Fruit fly (Drosophila melanogaster) whole organism, embryonic: ENCODE measurements around the gene Uba2.

Experiments
- Aef1 ChIP-seq: fragments of 200-800 bp; sonication (Bioruptor generic); IDR thresholded peaks from 3 replicates; pipeline ENCODE4 v1.3.6; 2022; ENCODE audit warnings: missing biosample characterization, missing genetic modification characterization
- Atf-2 ChIP-seq: fragments of 200-800 bp; sonication (Bioruptor generic); optimal IDR thresholded peaks from 2 replicates; lab custom pipeline; 2016; ENCODE audit warnings: missing biosample characterization, missing genetic modification characterization
- B-H2 ChIP-seq: fragments of 200-800 bp; sonication (Bioruptor generic); optimal IDR thresholded peaks from 2 replicates; lab custom pipeline; 2018; ENCODE audit warnings: missing biosample characterization, mild to moderate bottlenecking, missing genetic modification characterization
- Bgb ChIP-seq: fragments of 200-800 bp; sonication (Bioruptor generic); IDR thresholded peaks from 2 replicates; pipeline ENCODE4 v1.3.6; 2022; ENCODE audit warnings: missing biosample characterization, missing genetic modification characterization; ENCODE audit not compliant: partially characterized antibody
- CG10366 ChIP-seq: fragments of 200-800 bp; sonication (Bioruptor generic); IDR thresholded peaks from 2 replicates; pipeline ENCODE4 v1.3.6; 2022; ENCODE audit warnings: missing biosample characterization, missing genetic modification characterization
- CG11504 ChIP-seq: fragments of 200-800 bp; sonication (Bioruptor generic); optimal IDR thresholded peaks from 3 replicates; lab custom pipeline; 2019; ENCODE audit warnings: missing biosample characterization, mild to moderate bottlenecking, missing genetic modification characterization, moderate library complexity
- CG15479 ChIP-seq: fragments of 200-800 bp; sonication (Bioruptor generic); optimal IDR thresholded peaks from 3 replicates; lab custom pipeline; 2019; ENCODE audit warnings: missing biosample characterization, mild to moderate bottlenecking, missing genetic modification characterization, moderate library complexity
- CG16815 ChIP-seq: fragments of 200-800 bp; sonication (Bioruptor generic); optimal IDR thresholded peaks from 3 replicates; lab custom pipeline; 2017; ENCODE audit warnings: missing biosample characterization, mild to moderate bottlenecking, missing genetic modification characterization
- CG16863 ChIP-seq: fragments of 200-800 bp; sonication (Bioruptor generic); optimal IDR thresholded peaks from 3 replicates; lab custom pipeline; 2016; ENCODE audit warnings: missing biosample characterization, missing genetic modification characterization
- CG18476 ChIP-seq: fragments of 200-800 bp; sonication (Bioruptor generic); optimal IDR thresholded peaks from 2 replicates; lab custom pipeline; 2016; ENCODE audit warnings: missing biosample characterization, mild to moderate bottlenecking, missing genetic modification characterization
- CG2120 ChIP-seq: fragments of 200-800 bp; sonication (Bioruptor generic); optimal IDR thresholded peaks from 3 replicates; lab custom pipeline; 2016; ENCODE audit warnings: missing biosample characterization, missing genetic modification characterization
- CG2199 ChIP-seq: fragments of 200-800 bp; sonication (Bioruptor generic); IDR thresholded peaks from 3 replicates; pipeline ENCODE4 v1.3.6; 2022; ENCODE audit warnings: missing biosample characterization, missing genetic modification characterization
- CG31224 ChIP-seq: fragments of 200-800 bp; sonication (Bioruptor generic); IDR thresholded peaks from 2 replicates; pipeline ENCODE4 v1.3.6; 2022; ENCODE audit warnings: missing biosample characterization, missing genetic modification characterization
- CG32772 ChIP-seq: fragments of 200-800 bp; sonication (Bioruptor generic); IDR thresholded peaks from 2 replicates; pipeline ENCODE4 v1.3.6; 2022; ENCODE audit warnings: missing biosample characterization, missing genetic modification characterization
- CG3995 ChIP-seq: fragments of 200-800 bp; sonication (Bioruptor generic); optimal IDR thresholded peaks from 3 replicates; lab custom pipeline; 2016; ENCODE audit warnings: missing biosample characterization, missing genetic modification characterization
- CG4820 ChIP-seq: fragments of 200-800 bp; sonication (Bioruptor generic); optimal IDR thresholded peaks from 3 replicates; lab custom pipeline; 2016; ENCODE audit warnings: missing biosample characterization, missing genetic modification characterization
- CG5953 ChIP-seq: fragments of 200-800 bp; sonication (Bioruptor generic); IDR thresholded peaks from 2 replicates; pipeline ENCODE4 v1.3.6; 2022; ENCODE audit warnings: missing biosample characterization, missing genetic modification characterization
- CG7963 ChIP-seq: fragments of 200-800 bp; sonication (Bioruptor generic); IDR thresholded peaks from 3 replicates; pipeline ENCODE4 v1.3.6; 2022; ENCODE audit warnings: missing biosample characterization, missing genetic modification characterization; ENCODE audit not compliant: partially characterized antibody
- CG8089 ChIP-seq: fragments of 200-800 bp; sonication (Bioruptor generic); optimal IDR thresholded peaks from 3 replicates; lab custom pipeline; 2016; ENCODE audit warnings: missing biosample characterization, missing genetic modification characterization
- CG8924 ChIP-seq: fragments of 200-800 bp; optimal IDR thresholded peaks from 3 replicates; lab custom pipeline; 2019; ENCODE audit warnings: missing biosample characterization, mild to moderate bottlenecking, missing genetic modification characterization, moderate library complexity
- Chrac-16 ChIP-seq: fragments of 200-800 bp; sonication (Bioruptor generic); optimal IDR thresholded peaks from 3 replicates; lab custom pipeline; 2016; ENCODE audit warnings: missing biosample characterization, missing genetic modification characterization
- Dll ChIP-seq: fragments of 200-800 bp; sonication (Bioruptor generic); IDR thresholded peaks from 4 replicates; pipeline ENCODE4 v1.3.6; 2022; ENCODE audit warnings: missing biosample characterization, missing genetic modification characterization; ENCODE audit not compliant: partially characterized antibody
- Fer1 ChIP-seq: fragments of 200-800 bp; sonication (Bioruptor generic); optimal IDR thresholded peaks from 2 replicates; lab custom pipeline; 2017; ENCODE audit warnings: missing biosample characterization, mild to moderate bottlenecking, missing genetic modification characterization
- HHEX ChIP-seq: fragments of 200-800 bp; sonication (Bioruptor generic); optimal IDR thresholded peaks from 3 replicates; lab custom pipeline; 2017; ENCODE audit warnings: missing biosample characterization, mild to moderate bottlenecking, missing genetic modification characterization, missing genetic modification reagents
- Hr51 ChIP-seq, 2 experiments: fragments of 200-800 bp; sonication (Bioruptor generic); optimal IDR thresholded peaks; 2 replicates in 1 of 2; 3 replicates in 1 of 2; lab custom pipeline; 2016 to 2018; ENCODE audit warnings: missing biosample characterization in 2 of 2, missing genetic modification characterization in 2 of 2, mild to moderate bottlenecking in 1 of 2, moderate library complexity in 1 of 2
- Lhr ChIP-seq: fragments of 200-800 bp; sonication (Bioruptor generic); optimal IDR thresholded peaks from 3 replicates; lab custom pipeline; 2017; ENCODE audit warnings: mild to moderate bottlenecking, missing biosample characterization, missing genetic modification reagents, missing genetic modification characterization
- Mad ChIP-seq: fragments of 200-800 bp; sonication (Bioruptor generic); optimal IDR thresholded peaks from 2 replicates; lab custom pipeline; 2016; ENCODE audit warnings: missing biosample characterization, missing genetic modification characterization
- Oaz ChIP-seq: fragments of 200-800 bp; sonication (Bioruptor generic); IDR thresholded peaks from 2 replicates; pipeline ENCODE4 v1.3.6; 2022; ENCODE audit warnings: missing biosample characterization, missing genetic modification characterization
- Optix ChIP-seq: fragments of 200-800 bp; sonication (Bioruptor generic); IDR thresholded peaks from 3 replicates; pipeline ENCODE4 v1.3.6; 2022; ENCODE audit warnings: missing biosample characterization, missing genetic modification characterization
- Scr ChIP-seq: fragments of 200-800 bp; sonication (Bioruptor generic); IDR thresholded peaks from 2 replicates; pipeline ENCODE4 v1.3.6; 2022; ENCODE audit warnings: missing biosample characterization, missing genetic modification characterization; ENCODE audit not compliant: partially characterized antibody
- Six4 ChIP-seq: fragments of 200-800 bp; sonication (Bioruptor generic); optimal IDR thresholded peaks from 2 replicates; lab custom pipeline; 2016; ENCODE audit warnings: missing biosample characterization, missing genetic modification characterization
- Sox102F ChIP-seq: fragments of 200-800 bp; sonication (Bioruptor generic); optimal IDR thresholded peaks from 2 replicates; lab custom pipeline; 2018; ENCODE audit warnings: missing biosample characterization, mild to moderate bottlenecking, missing genetic modification characterization, moderate library complexity
- Spps ChIP-seq: fragments of 200-800 bp; sonication (Bioruptor generic); optimal IDR thresholded peaks from 2 replicates; lab custom pipeline; 2018; ENCODE audit warnings: missing biosample characterization, mild to moderate bottlenecking, missing genetic modification characterization
- Xrp1 ChIP-seq: fragments of 200-800 bp; sonication (Bioruptor generic); IDR thresholded peaks from 2 replicates; pipeline ENCODE4 v1.3.6; 2022; ENCODE audit warnings: missing biosample characterization, missing genetic modification characterization
- ab ChIP-seq: fragments of 200-800 bp; sonication (Bioruptor generic); optimal IDR thresholded peaks from 2 replicates; lab custom pipeline; 2016; ENCODE audit warnings: missing biosample characterization, missing genetic modification characterization
- chn ChIP-seq: fragments of 200-800 bp; sonication (Bioruptor generic); optimal IDR thresholded peaks from 2 replicates; lab custom pipeline; 2016; ENCODE audit warnings: missing biosample characterization, missing genetic modification characterization
- crc ChIP-seq: fragments of 200-800 bp; sonication (Bioruptor generic); optimal IDR thresholded peaks from 2 replicates; lab custom pipeline; 2016; ENCODE audit warnings: missing biosample characterization, missing genetic modification characterization
- her ChIP-seq: fragments of 200-800 bp; sonication (Bioruptor generic); optimal IDR thresholded peaks from 2 replicates; lab custom pipeline; 2016; ENCODE audit warnings: missing biosample characterization, missing genetic modification characterization
- insv ChIP-seq, 2 experiments: fragments of 200-800 bp; sonication (Bioruptor generic); optimal IDR thresholded peaks; 3 replicates each; lab custom pipeline; 2016 to 2018; ENCODE audit warnings: missing biosample characterization in 2 of 2, missing genetic modification characterization in 2 of 2
- nau ChIP-seq: fragments of 200-800 bp; sonication (Bioruptor generic); optimal IDR thresholded peaks from 3 replicates; lab custom pipeline; 2017; ENCODE audit warnings: missing biosample characterization, mild to moderate bottlenecking, missing genetic modification characterization, missing genetic modification reagents
- org-1 ChIP-seq: fragments of 200-800 bp; sonication (Bioruptor generic); optimal IDR thresholded peaks from 2 replicates; lab custom pipeline; 2017; ENCODE audit warnings: missing biosample characterization, missing genetic modification characterization
- pb ChIP-seq: fragments of 200-800 bp; sonication (Bioruptor generic); optimal IDR thresholded peaks from 3 replicates; lab custom pipeline; 2016; ENCODE audit warnings: missing biosample characterization, missing genetic modification characterization
- phol ChIP-seq: fragments of 200-800 bp; sonication (Bioruptor generic); optimal IDR thresholded peaks from 3 replicates; lab custom pipeline; 2018; ENCODE audit warnings: missing biosample characterization, mild to moderate bottlenecking, missing genetic modification characterization, moderate library complexity
- repo ChIP-seq: fragments of 200-800 bp; sonication (Bioruptor generic); optimal IDR thresholded peaks from 2 replicates; lab custom pipeline; 2016; ENCODE audit warnings: missing biosample characterization, missing genetic modification characterization
- run ChIP-seq: fragments of 200-800 bp; sonication (Bioruptor generic); optimal IDR thresholded peaks from 3 replicates; lab custom pipeline; 2018; ENCODE audit warnings: missing biosample characterization, mild to moderate bottlenecking, missing genetic modification characterization
- sc ChIP-seq, 3 experiments: fragments of >200 bp in 2 of 3; fragments of 200-800 bp in 1 of 3; sonication (Bioruptor generic) in 1 of 3; optimal IDR thresholded peaks; 2 replicates in 2 of 3; 3 replicates in 1 of 3; lab custom pipeline; 2017; ENCODE audit warnings: mild to moderate bottlenecking in 1 of 3, missing biosample characterization in 1 of 3, missing genetic modification characterization in 1 of 3, missing genetic modification reagents in 1 of 3
- scrt ChIP-seq: fragments of 200-800 bp; sonication (Bioruptor generic); optimal IDR thresholded peaks from 2 replicates; lab custom pipeline; 2018; ENCODE audit warnings: missing biosample characterization, mild to moderate bottlenecking, missing genetic modification characterization, moderate library complexity
- sr ChIP-seq: fragments of 200-800 bp; sonication (Bioruptor generic); IDR thresholded peaks from 3 replicates; pipeline ENCODE4 v1.3.6; 2022; ENCODE audit warnings: missing biosample characterization, missing genetic modification characterization
- ssp ChIP-seq: fragments of 200-800 bp; sonication (Bioruptor generic); IDR thresholded peaks from 2 replicates; pipeline ENCODE4 v1.3.6; 2022; ENCODE audit warnings: missing biosample characterization, missing genetic modification characterization
- unc-4 ChIP-seq: fragments of 200-800 bp; sonication (Bioruptor generic); IDR thresholded peaks from 2 replicates; pipeline ENCODE4 v1.3.6; 2022; ENCODE audit warnings: missing biosample characterization, missing genetic modification characterization; ENCODE audit not compliant: partially characterized antibody
- zfh1 ChIP-seq: fragments of 200-800 bp; sonication (Bioruptor generic); IDR thresholded peaks from 3 replicates; pipeline ENCODE4 v1.3.6; 2022; ENCODE audit warnings: missing biosample characterization, missing genetic modification characterization

The Uba2 gene

DNA sequence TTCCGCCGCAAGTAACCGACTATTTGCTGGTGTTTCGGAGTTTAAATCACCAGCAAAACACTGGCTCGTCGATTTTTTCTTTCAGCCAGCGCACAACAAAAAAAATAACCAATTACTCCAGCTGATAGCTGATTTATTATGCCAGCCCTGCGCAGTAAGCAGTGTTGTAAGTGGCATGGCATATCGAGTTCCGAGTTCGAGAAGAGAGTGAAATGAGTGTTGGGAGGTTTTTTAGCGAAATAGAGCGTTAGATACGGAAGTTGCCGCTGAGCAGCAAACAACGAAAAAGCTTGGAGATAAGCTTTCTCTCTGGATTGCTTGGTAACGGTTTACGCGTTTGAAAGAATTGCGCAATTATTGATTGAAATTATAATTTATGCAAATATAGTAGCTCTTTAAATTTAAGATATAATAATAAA, 36.0 kb downstream of the Uba2 start, which contains the start of gene CG7565 (continued):
- peak; percentile 41 to 42 for TF ChIP-seq Hr51 (GFP tag; optimal IDR thresholded peaks at IDR 0.05; lab: Kevin White, UChicago)
- peak; percentile 81 for TF ChIP-seq Fer1 (GFP tag; lab: Kevin White, UChicago)
- no peak for TF ChIP-seq insv (GFP tag; optimal IDR thresholded peaks at IDR 0.05; lab: Kevin White, UChicago)
- peak; percentile 48; the same call in 1 of the 2 replicates for TF ChIP-seq unc-4 (GFP tag; lab: Robert Waterston, UW)
- peak; percentile 19 for TF ChIP-seq CG3995 (GFP tag; lab: Kevin White, UChicago)
- no peak for TF ChIP-seq CG4820
- TF ChIP-seq phol (tag; lab: Kevin White, UChicago), result peak; percentile 23
- TF ChIP-seq ab, result no peak
- TF ChIP-seq Six4 (GFP tag; lab: Kevin White, UChicago), result no peak
- no peak for TF ChIP-seq Lhr (GFP tag; lab: Kevin White, UChicago)
- no peak for TF ChIP-seq CG2199
- TF ChIP-seq crc (GFP tag; lab: Kevin White, UChicago), result peak; percentile 9
- TF ChIP-seq repo (GFP tag; lab: Kevin White, UChicago), result no peak
- TF ChIP-seq sc (optimal IDR thresholded peaks at IDR 0.05; lab: Kevin White, UChicago), result no peak
- TF ChIP-seq sc (GFP tag; optimal IDR thresholded peaks at IDR 0.05; lab: Kevin White, UChicago), result no peak
- no peak for TF ChIP-seq CG11504
- TF ChIP-seq CG7963 (GFP tag; lab: Robert Waterston, UW), result no peak
- TF ChIP-seq Oaz (GFP tag; lab: Robert Waterston, UW), result no peak
- TF ChIP-seq Atf-2, result no peak
- TF ChIP-seq B-H2 (GFP tag; lab: Kevin White, UChicago), result peak; percentile 84
- TF ChIP-seq scrt (GFP tag; lab: Kevin White, UChicago), result peak; percentile 41
- no peak for TF ChIP-seq run (tag; lab: Kevin White, UChicago)
- peak; percentile 16 for TF ChIP-seq chn
- TF ChIP-seq HHEX (GFP tag; lab: Kevin White, UChicago), result peak; percentile 4
- TF ChIP-seq Bgb (GFP tag; lab: Robert Waterston, UW), result peak; percentile 54
- no peak for TF ChIP-seq sr
- no peak for TF ChIP-seq Optix (GFP tag; lab: Robert Waterston, UW)
- peak; percentile 77 for TF ChIP-seq her (GFP tag; lab: Kevin White, UChicago)
- peak; percentile 5 for TF ChIP-seq CG8924 (tag; lab: Kevin White, UChicago)
- TF ChIP-seq CG15479, result no peak
- TF ChIP-seq Scr, result peak; percentile 55
- peak; percentile 3 for TF ChIP-seq CG18476 (GFP tag; lab: Kevin White, UChicago)
- no peak for TF ChIP-seq Mad (GFP tag; lab: Kevin White, UChicago)
- no peak for TF ChIP-seq ssp (GFP tag; lab: Robert Waterston, UW)
- TF ChIP-seq nau (GFP tag; lab: Kevin White, UChicago), result peak; percentile 49
- peak; percentile 21; the same call in 1 of the 3 replicates for TF ChIP-seq zfh1 (GFP tag; lab: Robert Waterston, UW)
- TF ChIP-seq Xrp1 (GFP tag; lab: Robert Waterston, UW), result peak; percentile 62
- TF ChIP-seq Spps (tag; lab: Kevin White, UChicago), result no peak
- no peak for TF ChIP-seq CG10366 (GFP tag; lab: Robert Waterston, UW)
- no peak for TF ChIP-seq CG5953 (GFP tag; lab: Robert Waterston, UW)
- peak; percentile 53; the same call in 1 of the 4 replicates for TF ChIP-seq Dll
- TF ChIP-seq Sox102F, result no peak
- peak; percentile 72 for TF ChIP-seq CG2120 (GFP tag; lab: Kevin White, UChicago)
- TF ChIP-seq CG16863 (GFP tag; lab: Kevin White, UChicago), result no peak
- TF ChIP-seq CG16815 (GFP tag; lab: Kevin White, UChicago), result no peak
- no peak for TF ChIP-seq Chrac-16 (GFP tag; lab: Kevin White, UChicago)
- no peak for TF ChIP-seq Aef1 (GFP tag; lab: Robert Waterston, UW)
- TF ChIP-seq pb, result no peak
- TF ChIP-seq org-1 (GFP tag; lab: Kevin White, UChicago), result peak; percentile 26
- TF ChIP-seq CG32772 (GFP tag; lab: Robert Waterston, UW), result no peak
- no peak for TF ChIP-seq CG31224 (GFP tag; lab: Robert Waterston, UW)
- peak; percentile 17 for TF ChIP-seq CG8089 (GFP tag; lab: Kevin White, UChicago)
